Worm (Caenorhabditis elegans): Measurements from ENCODE around the gene hot-3.

Gene hot-3

ce11 chrII:13907615-13908014 lies 24.2 kb downstream of the hot-3 start:
- TF ChIP-seq zag-1 (tag; optimal IDR thresholded peaks at IDR 0.05) = no peak
- TF ChIP-seq peb-1 (tag; optimal IDR thresholded peaks at IDR 0.05) = no peak
- no peak for TF ChIP-seq nhr-21 (tag; optimal IDR thresholded peaks at IDR 0.05)
- no peak for TF ChIP-seq lin-13 (GFP tag; optimal IDR thresholded peaks at IDR 0.05)
- TF ChIP-seq lsy-2 (tag; optimal IDR thresholded peaks at IDR 0.05) = no peak
- TF ChIP-seq nhr-23 (tag; optimal IDR thresholded peaks at IDR 0.05) = no peak
- TF ChIP-seq elt-3 (tag; optimal IDR thresholded peaks at IDR 0.05) = no peak
- no peak for TF ChIP-seq fos-1 (tag; optimal IDR thresholded peaks at IDR 0.05)
- no peak for TF ChIP-seq dmd-4 (tag; optimal IDR thresholded peaks at IDR 0.05)
- no peak for TF ChIP-seq ama-1 (optimal IDR thresholded peaks at IDR 0.05)
- no peak for TF ChIP-seq nhr-11 (tag; optimal IDR thresholded peaks at IDR 0.05)
- no peak for TF ChIP-seq aly-2 (tag; optimal IDR thresholded peaks at IDR 0.05)
- no peak for TF ChIP-seq ceh-82 (tag; optimal IDR thresholded peaks at IDR 0.05)
- TF ChIP-seq unc-55 (GFP tag; optimal IDR thresholded peaks at IDR 0.05) = no peak
- no peak for TF ChIP-seq lin-11 (tag; optimal IDR thresholded peaks at IDR 0.05)
- no peak for TF ChIP-seq gmeb-1 (tag; optimal IDR thresholded peaks at IDR 0.05)
- no peak for TF ChIP-seq snpc-4 (tag; optimal IDR thresholded peaks at IDR 0.05)

- TF ChIP-seq unc-55 (GFP tag; optimal IDR thresholded peaks at IDR 0.05) (no peak), ceh-82 (tag; optimal IDR thresholded peaks at IDR 0.05) (no peak), lin-39 (tag; optimal IDR thresholded peaks at IDR 0.05) (no peak), sma-3 (GFP tag; optimal IDR thresholded peaks at IDR 0.05) (no peak), ztf-4 (tag; optimal IDR thresholded peaks at IDR 0.05) (no peak), C34F6.9 (tag; optimal IDR thresholded peaks at IDR 0.05) (peak; percentile 19), ztf-11 (tag; optimal IDR thresholded peaks at IDR 0.05) (no peak), alr-1 (tag; optimal IDR thresholded peaks at IDR 0.05) (no peak), elt-3 (tag; optimal IDR thresholded peaks at IDR 0.05) (no peak), egl-27 (tag; optimal IDR thresholded peaks at IDR 0.05) (no peak), sma-9 (GFP tag; optimal IDR thresholded peaks at IDR 0.05) (peak; percentile 38), sma-9 (tag; optimal IDR thresholded peaks at IDR 0.05) (no peak), lsy-2 (tag; optimal IDR thresholded peaks at IDR 0.05) (peak in 1 of 2 experiments; percentile 49), dmd-4 (tag; optimal IDR thresholded peaks at IDR 0.05) (no peak), nhr-11 (tag; optimal IDR thresholded peaks at IDR 0.05) (no peak), nhr-12 (tag; optimal IDR thresholded peaks at IDR 0.05) (no peak), mbf-1 (tag; optimal IDR thresholded peaks at IDR 0.05) (no peak), R02D3.7 (tag; optimal IDR thresholded peaks at IDR 0.05) (no peak), ztf-1 (GFP tag; conservative IDR thresholded peaks at IDR 0.05) (no peak), zag-1 (tag; optimal IDR thresholded peaks at IDR 0.05) (no peak), unc-39 (tag; optimal IDR thresholded peaks at IDR 0.05) (no peak), blmp-1 (tag; optimal IDR thresholded peaks at IDR 0.05; ENCODE audit: insufficient read depth) (no peak), unc-62 (GFP tag; optimal IDR thresholded peaks at IDR 0.05) (no peak), fos-1 (tag; optimal IDR thresholded peaks at IDR 0.05) (no peak), nhr-23 (tag; optimal IDR thresholded peaks at IDR 0.05) (no peak), nhr-21 (tag; optimal IDR thresholded peaks at IDR 0.05) (no peak), peb-1 (tag; optimal IDR thresholded peaks at IDR 0.05) (no peak), mdl-1 (tag; optimal IDR thresholded peaks at IDR 0.05) (peak in 1 of 2 experiments; percentile 47), skn-1 (tag; optimal IDR thresholded peaks at IDR 0.05) (no peak), lin-13 (GFP tag; optimal IDR thresholded peaks at IDR 0.05) (no peak), elt-1 (tag; optimal IDR thresholded peaks at IDR 0.05) (no peak), nhr-6 (tag; optimal IDR thresholded peaks at IDR 0.05) (no peak), mab-5 (tag; optimal IDR thresholded peaks at IDR 0.05) (no peak), ama-1 (optimal IDR thresholded peaks at IDR 0.05) (no peak), F13H6.1 (tag; optimal IDR thresholded peaks at IDR 0.05) (peak; percentile 36), ceh-16 (tag; optimal IDR thresholded peaks at IDR 0.05) (no peak), nhr-25 (tag; optimal IDR thresholded peaks at IDR 0.05) (no peak), gmeb-1 (tag; optimal IDR thresholded peaks at IDR 0.05) (no peak), nhr-237 (tag; optimal IDR thresholded peaks at IDR 0.05) (no peak), Y55F3AM.14 (GFP tag; optimal IDR thresholded peaks at IDR 0.05) (peak; percentile 29), nhr-77 (tag; optimal IDR thresholded peaks at IDR 0.05) (no peak), aly-2 (tag; optimal IDR thresholded peaks at IDR 0.05) (no peak), sem-4 (tag; optimal IDR thresholded peaks at IDR 0.05) (no peak), ZK546.5 (tag; optimal IDR thresholded peaks at IDR 0.05) (no peak), snpc-4 (tag; optimal IDR thresholded peaks at IDR 0.05) (no peak), nhr-10 (tag; optimal IDR thresholded peaks at IDR 0.05) (no peak), nhr-129 (tag; optimal IDR thresholded peaks at IDR 0.05) (peak; percentile 23), lin-11 (tag; optimal IDR thresholded peaks at IDR 0.05) (no peak), crh-2 (tag; optimal IDR thresholded peaks at IDR 0.05) (no peak)
Observed at ce11 chrII:13903482-13903881, 28.4 kb downstream of the hot-3 start.
